Worm (Caenorhabditis elegans): ENCODE measurements around the gene str-185.

str-185 gene

ce11 chrIV:4400350-4401326 lies 29.2 kb downstream of the str-185 start, which contains the start of gene Y24D9A.6:
TSS of gene Y24D9A.6 (minus strand) at chrIV:4400400.
- TF ChIP-seq elt-3 (tag; optimal IDR thresholded peaks at IDR 0.05) = no peak
- peak; percentile 80 for TF ChIP-seq nhr-43 (tag; optimal IDR thresholded peaks at IDR 0.05; ENCODE audit: poor library complexity, severe bottlenecking)
- TF ChIP-seq elt-2 (tag; optimal IDR thresholded peaks at IDR 0.05) = peak; percentile 36
- peak; percentile 91 for TF ChIP-seq ceh-28 (tag; optimal IDR thresholded peaks at IDR 0.05)
- TF ChIP-seq mml-1 (tag; optimal IDR thresholded peaks at IDR 0.05) = peak; percentile 4
- no peak for TF ChIP-seq nhr-76 (tag; optimal IDR thresholded peaks at IDR 0.05)
- peak; percentile 45 for TF ChIP-seq ceh-16 (tag; optimal IDR thresholded peaks at IDR 0.05)
- peak; percentile 66 for TF ChIP-seq lsy-12 (tag; optimal IDR thresholded peaks at IDR 0.05)
- peak; percentile 97 for TF ChIP-seq nhr-25 (tag; optimal IDR thresholded peaks at IDR 0.05)
- TF ChIP-seq egl-27 (tag; optimal IDR thresholded peaks at IDR 0.05) = no peak
- TF ChIP-seq ztf-4 (tag; optimal IDR thresholded peaks at IDR 0.05) = no peak
- peak; percentile 83 for TF ChIP-seq mdl-1 (tag; optimal IDR thresholded peaks at IDR 0.05)
- peak; percentile 34 for TF ChIP-seq R02D3.7 (tag; optimal IDR thresholded peaks at IDR 0.05)
- peak; percentile 46 for TF ChIP-seq pha-4 (tag; optimal IDR thresholded peaks at IDR 0.05)
- no peak for TF ChIP-seq hmg-11 (tag; optimal IDR thresholded peaks at IDR 0.05)
- peak; percentile 7 for TF ChIP-seq lin-39 (tag; optimal IDR thresholded peaks at IDR 0.05)
- TF ChIP-seq eor-1 (tag; optimal IDR thresholded peaks at IDR 0.05) = no peak
- TF ChIP-seq ZK546.5 (tag; optimal IDR thresholded peaks at IDR 0.05) = no peak
- TF ChIP-seq sea-2 (GFP tag; optimal IDR thresholded peaks at IDR 0.05) = no peak
- TF ChIP-seq elt-1 (tag; optimal IDR thresholded peaks at IDR 0.05) = peak; percentile 79
- TF ChIP-seq fos-1 (tag; optimal IDR thresholded peaks at IDR 0.05) = no peak
- peak; percentile 67 for TF ChIP-seq unc-62 (GFP tag; optimal IDR thresholded peaks at IDR 0.05)
- peak; percentile 49 for TF ChIP-seq jun-1 (tag; optimal IDR thresholded peaks at IDR 0.05)
- TF ChIP-seq egl-5 (tag; optimal IDR thresholded peaks at IDR 0.05) = no peak
- peak; percentile 28 for TF ChIP-seq lin-15B (tag; optimal IDR thresholded peaks at IDR 0.05)
- no peak for TF ChIP-seq fkh-2 (tag; optimal IDR thresholded peaks at IDR 0.05)
- peak; percentile 98 for TF ChIP-seq nhr-23 (tag; optimal IDR thresholded peaks at IDR 0.05)
- TF ChIP-seq nfya-1 (tag; optimal IDR thresholded peaks at IDR 0.05; ENCODE audit: insufficient read depth) = peak; percentile 63

- TF ChIP-seq skn-1 (tag; optimal IDR thresholded peaks at IDR 0.05) (no peak), nhr-11 (tag; optimal IDR thresholded peaks at IDR 0.05) (no peak), nhr-25 (tag; optimal IDR thresholded peaks at IDR 0.05) (peak; percentile 77), mdl-1 (tag; optimal IDR thresholded peaks at IDR 0.05) (no peak), nhr-23 (tag; optimal IDR thresholded peaks at IDR 0.05) (peak; percentile 12), pha-4 (tag; optimal IDR thresholded peaks at IDR 0.05) (peak; percentile 63), lin-39 (tag; optimal IDR thresholded peaks at IDR 0.05) (no peak), lin-15B (tag; optimal IDR thresholded peaks at IDR 0.05) (no peak), ama-1 (optimal IDR thresholded peaks at IDR 0.05) (peak; percentile 4), nhr-237 (tag; optimal IDR thresholded peaks at IDR 0.05) (no peak)
Measured at ce11 chrIV:4399418-4400136, 30.2 kb downstream of the str-185 start.

ce11 chrIV:4398890-4399289 lies 30.9 kb downstream of the str-185 start:
- TF ChIP-seq jun-1 (tag; optimal IDR thresholded peaks at IDR 0.05) = no peak
- TF ChIP-seq unc-39 (tag; optimal IDR thresholded peaks at IDR 0.05) = no peak
- no peak for TF ChIP-seq lsy-12 (tag; optimal IDR thresholded peaks at IDR 0.05)
- TF ChIP-seq nfya-1 (tag; optimal IDR thresholded peaks at IDR 0.05; ENCODE audit: insufficient read depth) = peak; percentile 60
- TF ChIP-seq hmg-11 (tag; optimal IDR thresholded peaks at IDR 0.05) = no peak
- no peak for TF ChIP-seq unc-62 (GFP tag; optimal IDR thresholded peaks at IDR 0.05)
- TF ChIP-seq daf-12 (tag; optimal IDR thresholded peaks at IDR 0.05) = no peak
- TF ChIP-seq elt-3 (tag; optimal IDR thresholded peaks at IDR 0.05) = no peak

All from whole organism, L3 larva.